Fruit fly (Drosophila melanogaster): Measurements from ENCODE around the gene CG5280.

The CG5280 gene

dm6 chr3L:8990128-8990527 lies at the start of gene CG5280:
CG5280 (minus strand) TSS chr3L:8990228.
- TF ChIP-seq CG8478 (optimal IDR thresholded peaks at IDR 0.05) (no peak), CTCF (optimal IDR thresholded peaks at IDR 0.05) (no peak)

- TF ChIP-seq CTCF (optimal IDR thresholded peaks at IDR 0.05) = no peak
- TF ChIP-seq CG8478 (optimal IDR thresholded peaks at IDR 0.05) = no peak
These were observed 49.2 kb upstream of the CG5280 start for dm6 chr3L:9039189-9039588.

- no peak for TF ChIP-seq CG8478 (optimal IDR thresholded peaks at IDR 0.05)
- no peak for TF ChIP-seq CTCF (optimal IDR thresholded peaks at IDR 0.05)
These were observed 47.6 kb upstream of the CG5280 start for dm6 chr3L:9037608-9038007.

dm6 chr3L:9033999-9034626 lies 44.1 kb upstream of the CG5280 start:
- TF ChIP-seq CTCF (optimal IDR thresholded peaks at IDR 0.05) (no peak), CG8478 (optimal IDR thresholded peaks at IDR 0.05) (no peak)

- no peak for TF ChIP-seq CG8478 (optimal IDR thresholded peaks at IDR 0.05)
- no peak for TF ChIP-seq CTCF (optimal IDR thresholded peaks at IDR 0.05)
These were observed 43.5 kb upstream of the CG5280 start for dm6 chr3L:9033537-9033936.

dm6 chr3L:9032871-9033270 lies 42.8 kb upstream of the CG5280 start:
- no peak for TF ChIP-seq CTCF (optimal IDR thresholded peaks at IDR 0.05)
- TF ChIP-seq CG8478 (optimal IDR thresholded peaks at IDR 0.05) = no peak

dm6 chr3L:9029183-9029789 lies 39.3 kb upstream of the CG5280 start:
- TF ChIP-seq CG8478 (optimal IDR thresholded peaks at IDR 0.05) (no peak), CTCF (optimal IDR thresholded peaks at IDR 0.05) (no peak)

dm6 chr3L:9028057-9028456 lies 38.0 kb upstream of the CG5280 start:
- TF ChIP-seq CTCF (optimal IDR thresholded peaks at IDR 0.05) (no peak), CG8478 (optimal IDR thresholded peaks at IDR 0.05) (no peak)

dm6 chr3L:9027122-9027696 lies 37.2 kb upstream of the CG5280 start:
- TF ChIP-seq CTCF (optimal IDR thresholded peaks at IDR 0.05) (no peak), CG8478 (optimal IDR thresholded peaks at IDR 0.05) (no peak)

- TF ChIP-seq CTCF (optimal IDR thresholded peaks at IDR 0.05) = no peak
- TF ChIP-seq CG8478 (optimal IDR thresholded peaks at IDR 0.05) = no peak
These were observed 36.5 kb upstream of the CG5280 start for dm6 chr3L:9026568-9026967.

- TF ChIP-seq CG8478 (optimal IDR thresholded peaks at IDR 0.05) = no peak
- no peak for TF ChIP-seq CTCF (optimal IDR thresholded peaks at IDR 0.05)
These were observed 35.7 kb upstream of the CG5280 start for dm6 chr3L:9025680-9026079.

dm6 chr3L:9025178-9025577 lies 35.1 kb upstream of the CG5280 start:
- TF ChIP-seq CTCF (optimal IDR thresholded peaks at IDR 0.05) (no peak), CG8478 (optimal IDR thresholded peaks at IDR 0.05) (no peak)

dm6 chr3L:9024741-9025140 lies 34.7 kb upstream of the CG5280 start:
- TF ChIP-seq CTCF (optimal IDR thresholded peaks at IDR 0.05) = no peak
- no peak for TF ChIP-seq CG8478 (optimal IDR thresholded peaks at IDR 0.05)

dm6 chr3L:9023627-9024026 lies 33.6 kb upstream of the CG5280 start:
- TF ChIP-seq CG8478 (optimal IDR thresholded peaks at IDR 0.05) = no peak
- TF ChIP-seq CTCF (optimal IDR thresholded peaks at IDR 0.05) = no peak

- TF ChIP-seq CG8478 (optimal IDR thresholded peaks at IDR 0.05) (no peak), CTCF (optimal IDR thresholded peaks at IDR 0.05) (no peak)
These were observed 30.7 kb upstream of the CG5280 start for dm6 chr3L:9020436-9021370.

Data from S2 (cell line).